ENCODE assay signal across 1 worm cellular context in genomic region chrIII:12613138-12613915, ce11.
TF ChIP-seq lines count a peak whose summit lies in the region.

No protein-coding gene starts in this region.

TF ChIP-seq in whole organism, L1 larva, 84 proteins besides CTCF, POLR2A, EP300 and RAD21 (continued from another document):
- TF ChIP-seq nhr-19 (GFP tag; conservative IDR thresholded peaks at IDR 0.05; lab: Robert Waterston, UW) (no peak), hlh-4 (tag; optimal IDR thresholded peaks at IDR 0.05; lab: Kevin White, UChicago) (no peak), tbx-2 (tag; optimal IDR thresholded peaks at IDR 0.05; lab: Kevin White, UChicago) (peak; percentile 33), sox-4 (tag; optimal IDR thresholded peaks at IDR 0.05; lab: Kevin White, UChicago) (no peak), nhr-237 (tag; optimal IDR thresholded peaks at IDR 0.05; lab: Kevin White, UChicago) (no peak), efl-3 (GFP tag; optimal IDR thresholded peaks at IDR 0.05; lab: Kevin White, UChicago) (no peak), ceh-82 (tag; optimal IDR thresholded peaks at IDR 0.05; lab: Kevin White, UChicago) (peak in 1 of 3 experiments; percentile 34), tlp-1 (tag; optimal IDR thresholded peaks at IDR 0.05; lab: Kevin White, UChicago) (no peak), sptf-1 (tag; optimal IDR thresholded peaks at IDR 0.05; lab: Kevin White, UChicago) (no peak), ama-1 (optimal IDR thresholded peaks at IDR 0.05; lab: Kevin White, UChicago) (peak; percentile 16), lin-14 (GFP tag; optimal IDR thresholded peaks at IDR 0.05; lab: Kevin White, UChicago) (peak; percentile 76), egl-13 (tag; optimal IDR thresholded peaks at IDR 0.05; lab: Kevin White, UChicago) (peak; percentile 13), lin-15B (tag; optimal IDR thresholded peaks at IDR 0.05; lab: Kevin White, UChicago) (no peak), lsy-2 (tag; optimal IDR thresholded peaks at IDR 0.05; lab: Kevin White, UChicago) (peak in 1 of 2 experiments; percentile 25), rnt-1 (tag; optimal IDR thresholded peaks at IDR 0.05; lab: Kevin White, UChicago) (peak; percentile 19), xbp-1 (tag; optimal IDR thresholded peaks at IDR 0.05; lab: Kevin White, UChicago) (no peak), C16A3.4 (tag; optimal IDR thresholded peaks at IDR 0.05; lab: Kevin White, UChicago) (no peak), nhr-85 (tag; lab: Kevin White, UChicago) (peak; percentile 58), mdl-1 (tag; optimal IDR thresholded peaks at IDR 0.05; lab: Kevin White, UChicago) (no peak), fos-1 (tag; optimal IDR thresholded peaks at IDR 0.05; lab: Kevin White, UChicago) (no peak), unc-86 (tag; optimal IDR thresholded peaks at IDR 0.05; lab: Kevin White, UChicago) (peak; percentile 85), zag-1 (tag; optimal IDR thresholded peaks at IDR 0.05; lab: Kevin White, UChicago) (no peak), elt-2 (tag; optimal IDR thresholded peaks at IDR 0.05; lab: Kevin White, UChicago) (no peak), nhr-47 (tag; optimal IDR thresholded peaks at IDR 0.05; lab: Kevin White, UChicago) (peak; percentile 11), nhr-77 (tag; optimal IDR thresholded peaks at IDR 0.05; lab: Kevin White, UChicago) (peak; percentile 27), pag-3 (tag; optimal IDR thresholded peaks at IDR 0.05; lab: Kevin White, UChicago; ENCODE audit: borderline replicate concordance, insufficient read depth) (no peak), lin-13 (GFP tag; optimal IDR thresholded peaks at IDR 0.05; lab: Kevin White, UChicago) (no peak), nhr-12 (tag; optimal IDR thresholded peaks at IDR 0.05; lab: Kevin White, UChicago) (no peak), fkh-8 (tag; optimal IDR thresholded peaks at IDR 0.05; lab: Kevin White, UChicago) (no peak), nhr-20 (tag; optimal IDR thresholded peaks at IDR 0.05; lab: Kevin White, UChicago) (no peak), jun-1 (tag; optimal IDR thresholded peaks at IDR 0.05; lab: Kevin White, UChicago) (no peak), isw-1 (GFP tag; IDR thresholded peaks at IDR 0.05; lab: Robert Waterston, UW) (no peak), F16B12.6 (tag; optimal IDR thresholded peaks at IDR 0.05; lab: Kevin White, UChicago) (no peak), alr-1 (tag; optimal IDR thresholded peaks at IDR 0.05; lab: Kevin White, UChicago; ENCODE audit: borderline replicate concordance) (no peak), nhr-71 (tag; optimal IDR thresholded peaks at IDR 0.05; lab: Kevin White, UChicago) (peak; percentile 19), efl-1 (optimal IDR thresholded peaks at IDR 0.05; lab: Kevin White, UChicago) (peak in 1 of 2 experiments; percentile 13), efl-1 (GFP tag; optimal IDR thresholded peaks at IDR 0.05 in 1 of 2; lab: Kevin White, UChicago) (peak in 1 of 2 experiments; percentile 91), mab-9 (GFP tag; IDR thresholded peaks at IDR 0.05; lab: Robert Waterston, UW) (no peak), pax-3 (tag; optimal IDR thresholded peaks at IDR 0.05; lab: Kevin White, UChicago) (no peak), snu-23 (GFP tag; optimal IDR thresholded peaks at IDR 0.05; lab: Kevin White, UChicago) (no peak), ets-5 (GFP tag; IDR thresholded peaks at IDR 0.05; lab: Robert Waterston, UW) (no peak)
